Fruit fly (Drosophila melanogaster): ENCODE measurements around the gene Nhe1.

The Nhe1 gene

DNA sequence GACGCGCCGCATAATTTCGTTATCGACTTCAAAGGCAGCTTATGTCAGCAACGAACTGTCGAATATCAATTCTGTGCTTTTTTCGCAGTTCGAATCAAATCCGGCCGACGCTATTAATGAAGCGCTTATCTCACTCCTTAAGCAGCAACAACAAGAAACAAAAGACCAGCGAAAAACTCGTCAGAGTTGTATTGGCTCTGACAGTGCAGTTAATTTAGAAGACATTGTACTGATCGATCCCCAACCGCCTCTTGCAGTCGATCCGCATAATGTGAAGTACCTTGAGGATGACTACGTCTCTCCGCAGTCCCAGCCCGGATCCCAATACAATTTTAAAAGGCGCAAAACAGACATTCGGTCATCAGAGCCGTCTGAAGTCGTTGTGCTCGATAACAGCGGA is 37.0 kb downstream of the Nhe1 start:
- TF ChIP-seq Rel (GFP tag; optimal IDR thresholded peaks at IDR 0.05) (no peak), Rel (tag; optimal IDR thresholded peaks at IDR 0.05) (peak; percentile 92), tai (GFP tag; optimal IDR thresholded peaks at IDR 0.05) (no peak)

DNA sequence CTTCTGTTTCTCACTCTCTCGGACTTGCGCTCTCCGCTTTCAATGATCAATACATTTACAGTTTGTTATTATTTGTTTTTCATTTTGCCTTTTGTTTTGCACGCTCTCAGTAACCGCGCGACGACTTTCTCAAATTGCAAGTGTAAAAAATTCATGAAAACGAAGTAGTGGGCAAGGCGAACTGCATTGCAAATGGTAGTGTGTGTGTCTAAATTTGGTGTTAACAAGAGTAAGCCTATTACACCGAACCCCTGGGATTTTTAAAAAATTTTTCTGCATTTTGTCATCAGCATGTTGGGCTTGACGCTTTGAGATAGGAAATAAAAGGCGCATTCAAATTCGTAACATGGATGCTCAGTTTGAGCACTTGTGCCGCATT is 39.3 kb downstream of the Nhe1 start:
- peak; percentile 16 for TF ChIP-seq Dif (GFP tag; optimal IDR thresholded peaks at IDR 0.05; ENCODE audit: partially characterized antibody)
- peak; percentile 6 for TF ChIP-seq sage (GFP tag; optimal IDR thresholded peaks at IDR 0.05)
- TF ChIP-seq h (GFP tag; optimal IDR thresholded peaks at IDR 0.05) = no peak
- TF ChIP-seq dl (GFP tag; optimal IDR thresholded peaks at IDR 0.05; ENCODE audit: insufficient read depth in 1 of 2, partially characterized antibody in 2 of 2) = peak in 1 of 2 experiments; percentile 37
- no peak for TF ChIP-seq Rel (GFP tag; optimal IDR thresholded peaks at IDR 0.05)
- no peak for TF ChIP-seq Rel (tag; optimal IDR thresholded peaks at IDR 0.05)

DNA sequence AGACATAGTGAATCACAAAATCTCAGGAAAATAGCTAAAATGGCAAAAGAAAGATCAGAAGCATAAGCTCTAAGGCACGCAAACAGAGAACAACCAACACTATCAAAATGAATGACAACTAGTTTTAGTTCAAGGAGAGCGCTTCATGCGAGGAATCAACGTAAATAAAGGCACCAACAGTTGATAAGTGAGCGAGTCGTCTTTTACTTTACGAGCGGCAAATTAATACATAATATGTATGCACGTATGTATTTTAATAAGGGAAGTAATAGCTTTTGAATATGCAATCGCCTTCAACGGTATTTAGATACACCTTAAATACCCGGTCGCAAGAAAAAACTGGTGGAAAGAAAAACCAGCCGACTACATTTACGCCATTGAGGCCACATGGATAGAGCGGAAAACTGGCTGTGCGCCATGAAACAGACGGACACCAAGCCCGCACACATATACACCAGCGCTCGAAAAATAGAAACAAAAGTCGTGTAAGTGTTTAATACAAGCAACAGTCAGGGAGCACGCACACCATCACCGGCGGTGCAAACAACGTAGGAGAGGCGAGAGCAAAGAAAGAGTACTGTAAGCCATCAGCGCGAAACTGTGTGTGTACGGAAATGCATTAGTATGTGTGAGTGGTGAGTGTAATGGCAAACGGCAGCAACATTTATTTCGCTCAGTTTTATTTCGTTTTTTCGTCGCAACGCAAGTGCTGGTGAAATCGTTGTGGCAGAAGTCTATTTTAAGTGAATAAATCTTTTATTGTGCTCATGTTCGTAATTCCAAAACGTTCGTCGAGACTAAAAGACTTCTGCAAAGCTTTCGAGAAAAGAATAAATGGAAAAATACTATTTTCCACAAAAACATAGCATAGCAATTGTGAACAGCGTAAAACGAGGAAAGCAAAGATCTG is 39.9 kb downstream of the Nhe1 start, which contains the start of gene dbr:
Gene dbr, plus strand, starts transcription at position 114 of the 910 bp plus-strand sequence.
- no peak for TF ChIP-seq Dfd (GFP tag; optimal IDR thresholded peaks at IDR 0.05)
- TF ChIP-seq N (GFP tag; optimal IDR thresholded peaks at IDR 0.05) = peak; percentile 84
- no peak for TF ChIP-seq Mio (GFP tag; optimal IDR thresholded peaks at IDR 0.05)
- TF ChIP-seq dl (GFP tag; optimal IDR thresholded peaks at IDR 0.05; ENCODE audit: insufficient read depth in 1 of 2, partially characterized antibody in 2 of 2) = peak; percentile 78 to 88
- no peak for TF ChIP-seq sage (GFP tag; optimal IDR thresholded peaks at IDR 0.05)
- TF ChIP-seq rgr (GFP tag; optimal IDR thresholded peaks at IDR 0.05) = no peak
- peak; percentile 62 for TF ChIP-seq CrebA (GFP tag; optimal IDR thresholded peaks at IDR 0.05; ENCODE audit: borderline replicate concordance)
- peak; percentile 10 for TF ChIP-seq HLH106 (tag; optimal IDR thresholded peaks at IDR 0.05)
- TF ChIP-seq Sp1 (GFP tag; optimal IDR thresholded peaks at IDR 0.05) = peak; percentile 55
- no peak for TF ChIP-seq Hr78 (GFP tag; optimal IDR thresholded peaks at IDR 0.05)
- TF ChIP-seq CG9705 (GFP tag; optimal IDR thresholded peaks at IDR 0.05) = no peak
- no peak for TF ChIP-seq ey (GFP tag; optimal IDR thresholded peaks at IDR 0.05)
- no peak for TF ChIP-seq lola (GFP tag; optimal IDR thresholded peaks at IDR 0.05)
- TF ChIP-seq jim (GFP tag; optimal IDR thresholded peaks at IDR 0.05) = no peak
- peak; percentile 3 for TF ChIP-seq dsf (GFP tag; optimal IDR thresholded peaks at IDR 0.05; ENCODE audit: borderline replicate concordance)
- TF ChIP-seq Hnf4 (GFP tag; optimal IDR thresholded peaks at IDR 0.05) = peak; percentile 25
- TF ChIP-seq Hr83 (GFP tag; optimal IDR thresholded peaks at IDR 0.05; ENCODE audit: poor library complexity, severe bottlenecking) = peak; percentile 47
- no peak for TF ChIP-seq dmrt93B (GFP tag; optimal IDR thresholded peaks at IDR 0.05)
- TF ChIP-seq br (GFP tag; optimal IDR thresholded peaks at IDR 0.05) = no peak
- TF ChIP-seq pan (optimal IDR thresholded peaks at IDR 0.05) = no peak
- peak; percentile 28 for TF ChIP-seq Jra (GFP tag; optimal IDR thresholded peaks at IDR 0.05)
- TF ChIP-seq Rel (GFP tag; optimal IDR thresholded peaks at IDR 0.05) = peak; percentile 82
- no peak for TF ChIP-seq Rel (tag; optimal IDR thresholded peaks at IDR 0.05)
- TF ChIP-seq foxo (GFP tag; optimal IDR thresholded peaks at IDR 0.05) = peak in 1 of 2 experiments; percentile 20
- peak; percentile 86 for TF ChIP-seq Dif (GFP tag; optimal IDR thresholded peaks at IDR 0.05; ENCODE audit: partially characterized antibody)
- no peak for TF ChIP-seq sv (GFP tag; optimal IDR thresholded peaks at IDR 0.05)
- TF ChIP-seq psq (GFP tag; optimal IDR thresholded peaks at IDR 0.05) = peak; percentile 80
- TF ChIP-seq usp (GFP tag; optimal IDR thresholded peaks at IDR 0.05) = no peak
- no peak for TF ChIP-seq fru (GFP tag; optimal IDR thresholded peaks at IDR 0.05)
- no peak for TF ChIP-seq GATAd (GFP tag; optimal IDR thresholded peaks at IDR 0.05)
- TF ChIP-seq h (GFP tag; optimal IDR thresholded peaks at IDR 0.05) = no peak
- TF ChIP-seq OdsH (GFP tag; optimal IDR thresholded peaks at IDR 0.05) = peak; percentile 13
- peak; percentile 44 for TF ChIP-seq tai (GFP tag; optimal IDR thresholded peaks at IDR 0.05)
- no peak for TF ChIP-seq woc (GFP tag; optimal IDR thresholded peaks at IDR 0.05)
- TF ChIP-seq Vsx2 (GFP tag; optimal IDR thresholded peaks at IDR 0.05; ENCODE audit: partially characterized antibody) = no peak
- TF ChIP-seq Abd-B (GFP tag; optimal IDR thresholded peaks at IDR 0.05) = no peak
- TF ChIP-seq CG32264 (GFP tag; optimal IDR thresholded peaks at IDR 0.05) = no peak
- no peak for TF ChIP-seq Myc (optimal IDR thresholded peaks at IDR 0.05)
- TF ChIP-seq brk (GFP tag; optimal IDR thresholded peaks at IDR 0.05) = peak; percentile 47
